Worm (Caenorhabditis elegans) whole organism, L4 larva: ENCODE measurements around the gene puf-9.

Experiments
- F44E2.7 ChIP-seq: fragments of 200-800 bp; sonication (Bioruptor generic); IDR thresholded peaks from 2 replicates; pipeline ENCODE4 v2.1.2; 2022; ENCODE audit warnings: missing genetic modification characterization, missing compliant biosample characterization
- T20F7.1 ChIP-seq: fragments of 200-800 bp; sonication (Bioruptor generic); optimal IDR thresholded peaks from 2 replicates; lab custom pipeline; 2018; ENCODE audit warnings: mild to moderate bottlenecking, missing genetic modification characterization, missing compliant biosample characterization
- Y48G9A.11 ChIP-seq: fragments of 200-800 bp; sonication (Bioruptor generic); IDR thresholded peaks from 2 replicates; pipeline ENCODE4 v1.3.6; 2022; ENCODE audit warnings: missing genetic modification reagents, missing genetic modification characterization, missing compliant biosample characterization
- Y5F2A.4 ChIP-seq: fragments of 200-800 bp; sonication (Bioruptor generic); optimal IDR thresholded peaks from 2 replicates; lab custom pipeline; 2018; ENCODE audit warnings: mild to moderate bottlenecking, missing genetic modification characterization, missing compliant biosample characterization
- Y75B8A.6 ChIP-seq: fragments of 200-800 bp; sonication (Bioruptor generic); IDR thresholded peaks from 2 replicates; pipeline ENCODE4 v1.3.6; 2022; ENCODE audit warnings: missing genetic modification reagents, missing genetic modification characterization, missing compliant biosample characterization
- ZK337.2 ChIP-seq: fragments of 200-800 bp; sonication (Bioruptor generic); IDR thresholded peaks from 2 replicates; pipeline ENCODE4 v1.3.6; 2022; ENCODE audit warnings: missing genetic modification reagents, missing genetic modification characterization, missing compliant biosample characterization
- ZK546.5 ChIP-seq, 2 experiments: sonication (generic microtip); optimal IDR thresholded peaks; 2 replicates each; lab custom pipeline; 2017; ENCODE audit warnings: missing biosample characterization in 2 of 2, missing genetic modification characterization in 2 of 2
- aha-1 ChIP-seq: fragments of 150-350 bp; peaks from one replicate; lab custom pipeline; 2014; ENCODE audit warnings: missing biosample characterization, missing genetic modification characterization
- ama-1 ChIP-seq: fragments of 150-350 bp; optimal IDR thresholded peaks from 2 replicates; lab custom pipeline; 2014; ENCODE audit warnings: inconsistent platforms, mixed read lengths
- arid-1 ChIP-seq: fragments of 200-800 bp; sonication (Bioruptor generic); conservative IDR thresholded peaks from 2 replicates; pipeline ENCODE4 v1.3.6; 2022; ENCODE audit warnings: missing genetic modification reagents, missing genetic modification characterization, missing compliant biosample characterization
- attf-4 ChIP-seq: sonication (generic microtip); optimal IDR thresholded peaks from 3 replicates; lab custom pipeline; 2017; ENCODE audit warnings: missing biosample characterization, missing genetic modification characterization
- ceh-62 ChIP-seq: sonication (generic microtip); optimal IDR thresholded peaks from 2 replicates; lab custom pipeline; 2017; ENCODE audit warnings: missing biosample characterization, missing genetic modification characterization
- ctbp-1 ChIP-seq: fragments of 200-800 bp; sonication (Bioruptor generic); IDR thresholded peaks from 2 replicates; pipeline ENCODE4 v1.3.6; 2022; ENCODE audit warnings: missing genetic modification reagents, missing genetic modification characterization, missing compliant biosample characterization
- daf-12 ChIP-seq: fragments of 150-350 bp; optimal IDR thresholded peaks from 2 replicates; lab custom pipeline; 2014; ENCODE audit warnings: missing biosample characterization, missing genetic modification reagents, missing genetic modification characterization
- daf-16 ChIP-seq, 3 experiments: sonication (generic microtip); optimal IDR thresholded peaks; 2 replicates each; lab custom pipeline; 2016 to 2017; ENCODE audit warnings: missing genetic modification characterization in 3 of 3, missing genetic modification reagents in 3 of 3, mild to moderate bottlenecking in 2 of 3, missing compliant biosample characterization in 2 of 3, missing biosample characterization in 1 of 3, moderate library complexity in 1 of 3
- dmd-6 ChIP-seq: fragments of 200-800 bp; sonication (Bioruptor generic); IDR thresholded peaks from 2 replicates; pipeline ENCODE4 v1.3.6; 2022; ENCODE audit warnings: missing genetic modification reagents, missing genetic modification characterization, missing compliant biosample characterization
- dmd-8 ChIP-seq: fragments of 200-800 bp; sonication (Bioruptor generic); IDR thresholded peaks from 2 replicates; pipeline ENCODE4 v1.3.6; 2022; ENCODE audit warnings: missing genetic modification characterization, missing compliant biosample characterization
- dve-1 ChIP-seq: sonication (generic microtip); optimal IDR thresholded peaks from 2 replicates; lab custom pipeline; 2017; ENCODE audit warnings: antibody characterized with exemption, mild to moderate bottlenecking, missing genetic modification characterization, missing compliant biosample characterization; ENCODE audit not compliant: insufficient read depth
- egl-27 ChIP-seq: sonication (generic microtip); optimal IDR thresholded peaks from 3 replicates; lab custom pipeline; 2017; ENCODE audit warnings: missing biosample characterization, missing genetic modification reagents, missing genetic modification characterization
- fkh-10 ChIP-seq: fragments of 150-350 bp; optimal IDR thresholded peaks from 2 replicates; lab custom pipeline; 2014; ENCODE audit warnings: missing biosample characterization, missing genetic modification reagents, missing genetic modification characterization
- fos-1 ChIP-seq: fragments of 150-350 bp; optimal IDR thresholded peaks from 2 replicates; lab custom pipeline; 2014; ENCODE audit warnings: missing biosample characterization, missing genetic modification characterization
- hif-1 ChIP-seq, 2 experiments: sonication (generic microtip); optimal IDR thresholded peaks; 2 replicates each; lab custom pipeline; 2016 to 2017; ENCODE audit warnings: missing compliant biosample characterization in 2 of 2, missing genetic modification characterization in 2 of 2, missing genetic modification reagents in 2 of 2, missing genotype in 2 of 2, mild to moderate bottlenecking in 1 of 2
- hlh-11 ChIP-seq: fragments of 200-800 bp; sonication (Bioruptor generic); optimal IDR thresholded peaks from 2 replicates; lab custom pipeline; 2018; ENCODE audit warnings: mild to moderate bottlenecking, missing genetic modification characterization, missing compliant biosample characterization
- lim-7 ChIP-seq: fragments of 200-800 bp; sonication (Bioruptor generic); IDR thresholded peaks from 2 replicates; pipeline ENCODE4 v1.3.6; 2022; ENCODE audit warnings: missing genetic modification characterization, missing compliant biosample characterization
- lin-1 ChIP-seq: fragments of 200-800 bp; sonication (Bioruptor generic); IDR thresholded peaks from 2 replicates; pipeline ENCODE4 v1.3.6; 2022; ENCODE audit warnings: missing genetic modification reagents, missing genetic modification characterization, missing compliant biosample characterization
- lin-13 ChIP-seq: fragments of 150-350 bp; optimal IDR thresholded peaks from 2 replicates; lab custom pipeline; 2014; ENCODE audit warnings: missing biosample characterization, missing genetic modification reagents, missing genetic modification characterization
- lin-15B ChIP-seq: fragments of 150-350 bp; sonication (generic microtip); optimal IDR thresholded peaks from 3 replicates; lab custom pipeline; 2014; ENCODE audit warnings: missing biosample characterization, missing genetic modification characterization
- madf-9 ChIP-seq: fragments of 200-800 bp; sonication (Bioruptor generic); conservative IDR thresholded peaks from 2 replicates; pipeline ENCODE4 v1.3.6; 2022; ENCODE audit warnings: missing genetic modification reagents, missing genetic modification characterization, missing compliant biosample characterization
- mdl-1 ChIP-seq, 2 experiments: fragments of 150-350 bp in 1 of 2; sonication (generic microtip) in 1 of 2; optimal IDR thresholded peaks; 2 replicates each; lab custom pipeline; 2014 to 2017; ENCODE audit warnings: missing biosample characterization in 2 of 2, missing genetic modification characterization in 2 of 2
- mdt-29 ChIP-seq: fragments of 200-800 bp; sonication (Bioruptor generic); IDR thresholded peaks from 2 replicates; pipeline ENCODE4 v1.3.6; 2022; ENCODE audit warnings: missing genetic modification reagents, missing genetic modification characterization, missing compliant biosample characterization
- mxl-3 ChIP-seq: fragments of 200-800 bp; sonication (Bioruptor generic); optimal IDR thresholded peaks from 2 replicates; lab custom pipeline; 2018; ENCODE audit warnings: mild to moderate bottlenecking, missing genetic modification characterization, missing compliant biosample characterization
- nhr-11 ChIP-seq: fragments of 150-350 bp; optimal IDR thresholded peaks from 2 replicates; lab custom pipeline; 2014; ENCODE audit warnings: missing biosample characterization, missing genetic modification characterization
- nhr-111 ChIP-seq: fragments of 200-800 bp; sonication (Bioruptor generic); optimal IDR thresholded peaks from 2 replicates; lab custom pipeline; 2018; ENCODE audit warnings: mild to moderate bottlenecking, missing genetic modification characterization, missing compliant biosample characterization
- nhr-237 ChIP-seq: sonication (generic microtip); optimal IDR thresholded peaks from 2 replicates; lab custom pipeline; 2017; ENCODE audit warnings: missing biosample characterization, missing genetic modification characterization
- nhr-25 ChIP-seq: sonication (generic microtip); optimal IDR thresholded peaks from 2 replicates; lab custom pipeline; 2017; ENCODE audit warnings: missing genetic modification characterization, mild to moderate bottlenecking, missing compliant biosample characterization, antibody characterized with exemption, moderate library complexity, borderline replicate concordance; ENCODE audit not compliant: insufficient read depth
- nhr-48 ChIP-seq: sonication (generic microtip); optimal IDR thresholded peaks from 2 replicates; lab custom pipeline; 2016; ENCODE audit warnings: mild to moderate bottlenecking, missing genetic modification characterization, missing compliant biosample characterization
- nhr-6 ChIP-seq: fragments of 150-350 bp; optimal IDR thresholded peaks from 2 replicates; lab custom pipeline; 2014; ENCODE audit warnings: missing biosample characterization, missing genetic modification characterization
- nhr-76 ChIP-seq: fragments of 150-350 bp; optimal IDR thresholded peaks from 2 replicates; lab custom pipeline; 2014; ENCODE audit warnings: missing biosample characterization, missing genetic modification characterization
- php-3 ChIP-seq: fragments of 200-800 bp; sonication (Bioruptor generic); IDR thresholded peaks from 2 replicates; pipeline ENCODE4 v1.3.6; 2022; ENCODE audit warnings: missing genetic modification reagents, missing genetic modification characterization, missing compliant biosample characterization
- rbr-2 ChIP-seq: sonication (generic microtip); optimal IDR thresholded peaks from 2 replicates; lab custom pipeline; 2016; ENCODE audit warnings: missing genotype, missing genetic modification characterization, missing compliant biosample characterization
- snpc-1.2 ChIP-seq: fragments of 200-800 bp; sonication (Bioruptor generic); IDR thresholded peaks from 2 replicates; pipeline ENCODE4 v1.3.6; 2022; ENCODE audit warnings: missing genetic modification reagents, missing genetic modification characterization, missing compliant biosample characterization
- spr-3 ChIP-seq: fragments of 200-800 bp; sonication (Bioruptor generic); optimal IDR thresholded peaks from 2 replicates; lab custom pipeline; 2018; ENCODE audit warnings: mild to moderate bottlenecking, missing genetic modification characterization, missing compliant biosample characterization
- tag-97 ChIP-seq: fragments of 200-800 bp; sonication (Bioruptor generic); IDR thresholded peaks from 2 replicates; pipeline ENCODE4 v1.3.6; 2022; ENCODE audit warnings: missing genetic modification characterization, missing compliant biosample characterization
- unc-62 ChIP-seq, 3 experiments: fragments of 150-350 bp in 1 of 3; sonication (generic microtip); optimal IDR thresholded peaks in 2 of 3; peaks in 1 of 3; 1 replicate in 1 of 3; 2 replicates in 2 of 3; lab custom pipeline; 2014 to 2017; ENCODE audit warnings: missing biosample characterization in 3 of 3, missing genetic modification characterization in 3 of 3, missing genetic modification reagents in 3 of 3, missing genotype in 1 of 3
- vab-7 ChIP-seq: fragments of 200-800 bp; sonication (Bioruptor generic); IDR thresholded peaks from 2 replicates; pipeline ENCODE4 v1.3.6; 2022; ENCODE audit warnings: missing genetic modification reagents, missing genetic modification characterization, missing compliant biosample characterization
- zfp-3 ChIP-seq: fragments of 200-800 bp; sonication (Bioruptor generic); conservative IDR thresholded peaks from 2 replicates; pipeline ENCODE4 v1.3.6; 2022; ENCODE audit warnings: missing genetic modification reagents, missing genetic modification characterization, missing compliant biosample characterization
- zip-2 ChIP-seq: fragments of 150-350 bp; optimal IDR thresholded peaks from 2 replicates; lab custom pipeline; 2014; ENCODE audit warnings: missing biosample characterization, missing genetic modification characterization
- ztf-7 ChIP-seq: fragments of 150-350 bp; optimal IDR thresholded peaks from 2 replicates; lab custom pipeline; 2014; ENCODE audit warnings: missing biosample characterization, missing genetic modification characterization

puf-9 gene

DNA sequence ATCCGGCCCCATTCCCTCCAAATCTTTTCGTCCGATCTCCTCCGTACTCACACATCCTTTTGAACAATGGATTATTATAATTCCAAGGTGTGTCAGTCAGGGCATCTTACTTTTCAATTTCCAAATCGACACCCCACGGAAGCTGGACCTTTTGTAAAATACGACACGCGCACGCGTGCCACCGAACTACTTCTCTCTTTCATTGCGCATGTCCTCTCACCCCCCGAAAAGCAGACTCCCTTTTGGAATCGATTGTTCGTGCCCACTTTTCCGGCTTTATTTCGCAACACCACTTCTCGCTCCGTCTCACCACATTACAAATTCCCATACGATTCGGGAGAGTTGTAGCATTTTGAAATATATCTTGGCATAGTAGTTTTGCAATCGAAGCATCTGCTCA is 5.9 kb downstream of the puf-9 start (continued):
- no peak for TF ChIP-seq ztf-7 (tag; lab: Kevin White, UChicago)
- peak in 1 of 2 experiments; percentile 39 for TF ChIP-seq mdl-1 (tag; optimal IDR thresholded peaks at IDR 0.05; lab: Kevin White, UChicago)
- no peak for TF ChIP-seq mxl-3 (GFP tag; lab: Kevin White, UChicago)
- no peak for TF ChIP-seq spr-3 (GFP tag; lab: Kevin White, UChicago)
- no peak for TF ChIP-seq ama-1
- TF ChIP-seq ZK546.5 (tag; optimal IDR thresholded peaks at IDR 0.05; lab: Kevin White, UChicago): no peak
- TF ChIP-seq lin-13 (GFP tag; lab: Kevin White, UChicago): no peak
- no peak for TF ChIP-seq Y75B8A.6 (GFP tag; lab: Robert Waterston, UW)
- TF ChIP-seq dmd-6 (GFP tag; lab: Robert Waterston, UW): 0 out of 2 replicates have a peak, but pooled peaks have one; percentile 8
- no peak for TF ChIP-seq dmd-8 (GFP tag; lab: Robert Waterston, UW)
- no peak for TF ChIP-seq nhr-11 (tag; lab: Kevin White, UChicago)
- TF ChIP-seq vab-7 (GFP tag; lab: Robert Waterston, UW): no peak
- no peak for TF ChIP-seq nhr-48 (tag; lab: Kevin White, UChicago)
- no peak for TF ChIP-seq php-3 (GFP tag; lab: Robert Waterston, UW)
- TF ChIP-seq unc-62 (GFP tag; optimal IDR thresholded peaks at IDR 0.05 in 1 of 2; lab: Kevin White, UChicago): no peak
- no peak for TF ChIP-seq unc-62 (tag; optimal IDR thresholded peaks at IDR 0.05; lab: Kevin White, UChicago)
- no peak for TF ChIP-seq zfp-3 (GFP tag; lab: Robert Waterston, UW)
- no peak for TF ChIP-seq F44E2.7 (GFP tag; lab: Robert Waterston, UW)
- no peak for TF ChIP-seq snpc-1.2
- TF ChIP-seq nhr-111 (GFP tag; lab: Kevin White, UChicago): no peak
- no peak for TF ChIP-seq arid-1
- TF ChIP-seq lim-7 (GFP tag; lab: Robert Waterston, UW): no peak

DNA sequence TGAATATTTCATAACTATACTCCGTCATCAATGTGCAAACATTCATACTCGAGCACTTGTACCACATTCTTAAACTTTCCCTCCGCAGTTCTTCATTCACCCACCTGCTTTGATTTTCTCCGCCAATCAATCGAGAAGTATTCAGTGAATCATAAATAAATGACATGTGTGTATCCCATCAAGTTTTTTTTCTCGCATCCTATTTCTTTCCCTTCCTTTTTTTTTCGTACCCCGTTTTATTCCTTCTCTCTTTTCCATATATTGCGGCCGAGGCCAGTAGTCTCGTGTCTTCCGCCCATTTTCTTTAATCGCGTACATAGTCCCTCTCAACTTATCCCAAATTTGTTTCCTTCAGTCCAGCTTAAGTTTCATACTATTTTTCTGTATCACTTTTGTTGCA is 7.3 kb downstream of the puf-9 start, which contains the start of gene atat-2:
Gene atat-2 (plus strand): TSS at position 398 of the 400 bp plus-strand sequence.
- no peak for TF ChIP-seq daf-16 (GFP tag; optimal IDR thresholded peaks at IDR 0.05; lab: Kevin White, UChicago)
- no peak for TF ChIP-seq daf-16 (tag; optimal IDR thresholded peaks at IDR 0.05; lab: Kevin White, UChicago)
- TF ChIP-seq snpc-1.2: no peak
- no peak for TF ChIP-seq vab-7 (GFP tag; lab: Robert Waterston, UW)
- TF ChIP-seq nhr-25 (tag; lab: Kevin White, UChicago): no peak
- no peak for TF ChIP-seq ama-1
- TF ChIP-seq zfp-3 (GFP tag; lab: Robert Waterston, UW): no peak
- no peak for TF ChIP-seq madf-9 (GFP tag; lab: Robert Waterston, UW)
- no peak for TF ChIP-seq rbr-2
- TF ChIP-seq daf-12 (tag; lab: Kevin White, UChicago): no peak
- TF ChIP-seq nhr-11 (tag; lab: Kevin White, UChicago): no peak
- no peak for TF ChIP-seq Y5F2A.4 (GFP tag; lab: Kevin White, UChicago)
- peak; percentile 20 for TF ChIP-seq nhr-6
- TF ChIP-seq ZK337.2: no peak
- TF ChIP-seq nhr-237: no peak
- no peak for TF ChIP-seq T20F7.1
- TF ChIP-seq nhr-76: no peak
- no peak for TF ChIP-seq fos-1 (tag; lab: Kevin White, UChicago)
- TF ChIP-seq lin-15B (tag; lab: Kevin White, UChicago): no peak
- no peak for TF ChIP-seq tag-97
- TF ChIP-seq hlh-11 (tag; lab: Kevin White, UChicago): peak; percentile 15
- TF ChIP-seq fkh-10 (GFP tag; lab: Kevin White, UChicago): no peak
- TF ChIP-seq mdt-29 (GFP tag; lab: Robert Waterston, UW): no peak
- TF ChIP-seq egl-27 (tag; lab: Kevin White, UChicago): no peak
- TF ChIP-seq lin-13 (GFP tag; lab: Kevin White, UChicago): no peak
- TF ChIP-seq mdl-1 (tag; optimal IDR thresholded peaks at IDR 0.05; lab: Kevin White, UChicago): peak in 1 of 2 experiments; percentile 33
- peak; percentile 19 for TF ChIP-seq aha-1 (tag; lab: Kevin White, UChicago)
- no peak for TF ChIP-seq attf-4 (tag; lab: Kevin White, UChicago)
- no peak for TF ChIP-seq ceh-62
- TF ChIP-seq F44E2.7 (GFP tag; lab: Robert Waterston, UW): no peak
- TF ChIP-seq zip-2: no peak
- TF ChIP-seq ctbp-1 (GFP tag; lab: Robert Waterston, UW): no peak
- no peak for TF ChIP-seq Y48G9A.11 (GFP tag; lab: Robert Waterston, UW)
- TF ChIP-seq dve-1 (tag; lab: Kevin White, UChicago): no peak
- no peak for TF ChIP-seq hif-1 (tag; optimal IDR thresholded peaks at IDR 0.05; lab: Kevin White, UChicago)
- no peak for TF ChIP-seq lin-1 (GFP tag; lab: Robert Waterston, UW)
